Worm (Caenorhabditis elegans): ENCODE results near the gene slc-17.2.

DNA sequence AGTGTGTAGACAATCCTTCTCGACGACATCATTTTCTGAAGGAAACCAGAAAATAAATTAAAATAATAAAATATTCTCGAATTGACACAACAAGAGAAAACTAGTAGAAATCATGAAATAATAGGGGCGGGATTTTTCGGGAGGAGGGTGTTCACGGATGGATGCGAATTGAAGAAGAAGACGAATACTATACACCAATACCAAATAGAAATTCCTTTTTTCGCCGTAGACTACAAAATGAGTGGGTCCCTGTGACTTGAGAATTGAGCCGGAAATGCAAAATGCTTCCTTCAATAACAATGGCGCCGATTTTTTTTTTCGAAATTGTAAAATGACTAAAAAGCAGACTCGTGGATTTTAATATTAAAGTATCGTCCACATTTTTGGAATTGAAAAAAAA lies 11.1 kb upstream of the slc-17.2 start, which contains the start of gene nlp-48:
- no peak for TF ChIP-seq hmbx-1 (tag; optimal IDR thresholded peaks at IDR 0.05)
- no peak for TF ChIP-seq flt-1 (GFP tag; IDR thresholded peaks at IDR 0.05)
